Worm (Caenorhabditis elegans) whole organism, young adult: ENCODE results near the gene M153.3.
A peak's percentile ranks its signal among the peaks of the same experiment; 100 is the strongest.

Experiments
- B0019.2 ChIP-seq: fragments of 200-800 bp; sonication (Bioruptor generic); conservative IDR thresholded peaks from 2 replicates; pipeline ENCODE4 v1.3.6; 2022; ENCODE audit warnings: missing genetic modification reagents, missing genetic modification characterization, missing compliant biosample characterization
- C06A6.2 ChIP-seq: fragments of 200-800 bp; sonication (Bioruptor generic); conservative IDR thresholded peaks from 2 replicates; pipeline ENCODE4 v1.3.6; 2022; ENCODE audit warnings: missing genetic modification characterization, missing compliant biosample characterization
- F33H1.4 ChIP-seq: fragments of 200-800 bp; sonication (Bioruptor generic); IDR thresholded peaks from 2 replicates; pipeline ENCODE4 v1.3.6; 2022; ENCODE audit warnings: missing genetic modification reagents, missing genetic modification characterization, missing compliant biosample characterization
- F57C9.4 ChIP-seq: sonication (generic microtip); optimal IDR thresholded peaks from 2 replicates; lab custom pipeline; 2017; ENCODE audit warnings: mild to moderate bottlenecking, missing genetic modification characterization, missing compliant biosample characterization
- K12H6.12 ChIP-seq: fragments of 200-800 bp; sonication (Bioruptor generic); optimal IDR thresholded peaks from 2 replicates; lab custom pipeline; 2018; ENCODE audit warnings: mild to moderate bottlenecking, missing genetic modification characterization, missing compliant biosample characterization
- T07F8.4 ChIP-seq: sonication (generic microtip); optimal IDR thresholded peaks from 2 replicates; lab custom pipeline; 2016; ENCODE audit warnings: mild to moderate bottlenecking, missing genetic modification characterization, moderate library complexity, missing compliant biosample characterization
- attf-6 ChIP-seq: fragments of 200-800 bp; sonication (Bioruptor generic); IDR thresholded peaks from 2 replicates; pipeline ENCODE4 v1.3.6; 2022; ENCODE audit warnings: missing genetic modification reagents, missing genetic modification characterization, missing compliant biosample characterization
- ceh-79 ChIP-seq: sonication (generic microtip); optimal IDR thresholded peaks from 2 replicates; lab custom pipeline; 2017; ENCODE audit warnings: mild to moderate bottlenecking, missing genetic modification characterization, missing compliant biosample characterization
- ceh-91 ChIP-seq: fragments of 200-800 bp; sonication (Bioruptor generic); IDR thresholded peaks from 2 replicates; pipeline ENCODE4 v1.3.6; 2022; ENCODE audit warnings: missing genetic modification reagents, missing genetic modification characterization, missing compliant biosample characterization
- egl-18 ChIP-seq: fragments of 200-800 bp; sonication (Bioruptor generic); IDR thresholded peaks from 2 replicates; pipeline ENCODE4 v1.3.6; 2022; ENCODE audit warnings: missing genetic modification reagents, missing genetic modification characterization, missing compliant biosample characterization
- egl-44 ChIP-seq: fragments of 200-800 bp; sonication (Bioruptor generic); IDR thresholded peaks from 2 replicates; pipeline ENCODE4 v1.3.6; 2022; ENCODE audit warnings: missing genetic modification reagents, missing genetic modification characterization, missing compliant biosample characterization
- ekl-4 ChIP-seq: fragments of 200-800 bp; sonication (Bioruptor generic); IDR thresholded peaks from 2 replicates; pipeline ENCODE4 v1.3.6; 2022; ENCODE audit warnings: missing genetic modification reagents, missing genetic modification characterization, missing compliant biosample characterization
- hmg-1.2 ChIP-seq: fragments of 200-800 bp; sonication (Bioruptor generic); IDR thresholded peaks from 2 replicates; pipeline ENCODE4 v1.3.6; 2022; ENCODE audit warnings: missing genetic modification reagents, missing genetic modification characterization, missing compliant biosample characterization
- lag-1 ChIP-seq: fragments of 200-800 bp; sonication (Bioruptor generic); IDR thresholded peaks from 2 replicates; pipeline ENCODE4 v1.3.6; 2022; ENCODE audit warnings: missing genetic modification reagents, missing genetic modification characterization, missing compliant biosample characterization
- let-607 ChIP-seq, 2 experiments: fragments of 200-800 bp in 1 of 2; sonication (Bioruptor generic) in 1 of 2; sonication (generic microtip) in 1 of 2; optimal IDR thresholded peaks; 2 replicates each; lab custom pipeline; 2016 to 2018; ENCODE audit warnings: mild to moderate bottlenecking in 2 of 2, missing compliant biosample characterization in 2 of 2, missing genetic modification characterization in 2 of 2, moderate library complexity in 2 of 2, missing genotype in 1 of 2
- lin-35 ChIP-seq, 3 experiments: fragments of 150-350 bp in 2 of 3; sonication (generic microtip) in 1 of 3; optimal IDR thresholded peaks; 2 replicates each; lab custom pipeline; 2014 to 2018; ENCODE audit warnings: missing biosample characterization in 3 of 3, missing genetic modification characterization in 3 of 3, missing genetic modification reagents in 3 of 3
- lin-40 ChIP-seq: sonication (generic microtip); optimal IDR thresholded peaks from 2 replicates; lab custom pipeline; 2016; ENCODE audit warnings: missing genetic modification characterization, mild to moderate bottlenecking, missing compliant biosample characterization, missing genotype, missing genetic modification reagents
- lin-54 ChIP-seq: fragments of 200-800 bp; sonication (Bioruptor generic); optimal IDR thresholded peaks from 2 replicates; lab custom pipeline; 2018; ENCODE audit warnings: mild to moderate bottlenecking, missing genetic modification characterization, missing compliant biosample characterization
- lsy-27 ChIP-seq: sonication (generic microtip); optimal IDR thresholded peaks from 2 replicates; lab custom pipeline; 2017; ENCODE audit warnings: missing genetic modification characterization, mild to moderate bottlenecking, missing compliant biosample characterization, antibody characterized with exemption, missing genotype, borderline replicate concordance; ENCODE audit not compliant: insufficient read depth
- madf-8 ChIP-seq: fragments of 200-800 bp; sonication (Bioruptor generic); conservative IDR thresholded peaks from 2 replicates; pipeline ENCODE4 v1.3.6; 2022; ENCODE audit warnings: missing genetic modification reagents, missing genetic modification characterization, missing compliant biosample characterization
- mes-4 ChIP-seq: sonication (generic microtip); optimal IDR thresholded peaks from 2 replicates; lab custom pipeline; 2016; ENCODE audit warnings: missing genotype, missing genetic modification characterization, missing compliant biosample characterization
- nfya-1 ChIP-seq: sonication (generic microtip); optimal IDR thresholded peaks from 2 replicates; lab custom pipeline; 2017; ENCODE audit warnings: antibody characterized with exemption, missing compliant biosample characterization, missing genetic modification characterization, borderline replicate concordance; ENCODE audit not compliant: insufficient read depth
- nfya-2 ChIP-seq: fragments of 200-800 bp; sonication (Bioruptor generic); IDR thresholded peaks from 2 replicates; pipeline ENCODE4 v1.3.6; 2022; ENCODE audit warnings: missing genetic modification reagents, missing genetic modification characterization, missing compliant biosample characterization
- nhr-27 ChIP-seq: fragments of 200-800 bp; sonication (Bioruptor generic); optimal IDR thresholded peaks from 2 replicates; lab custom pipeline; 2018; ENCODE audit warnings: mild to moderate bottlenecking, missing genetic modification characterization, moderate library complexity, missing compliant biosample characterization
- nhr-80 ChIP-seq: sonication (generic microtip); optimal IDR thresholded peaks from 2 replicates; lab custom pipeline; 2016; ENCODE audit warnings: missing genetic modification characterization, missing compliant biosample characterization
- pbrm-1 ChIP-seq: fragments of 200-800 bp; sonication (Bioruptor generic); IDR thresholded peaks from 2 replicates; pipeline ENCODE4 v1.3.6; 2022; ENCODE audit warnings: missing genetic modification reagents, missing genetic modification characterization, missing compliant biosample characterization
- snpc-1.1 ChIP-seq: sonication (generic microtip); optimal IDR thresholded peaks from 2 replicates; lab custom pipeline; 2017; ENCODE audit warnings: missing genetic modification characterization, mild to moderate bottlenecking, missing compliant biosample characterization, antibody characterized with exemption, moderate library complexity, missing genotype, missing genetic modification reagents; ENCODE audit not compliant: insufficient read depth
- tbx-9 ChIP-seq: sonication (generic microtip); optimal IDR thresholded peaks from 2 replicates; lab custom pipeline; 2016; ENCODE audit warnings: borderline replicate concordance, missing genetic modification characterization, inconsistent platforms, missing compliant biosample characterization
- unc-130 ChIP-seq: sonication (generic microtip); optimal IDR thresholded peaks from 2 replicates; lab custom pipeline; 2016; ENCODE audit warnings: missing genetic modification reagents, missing genetic modification characterization, missing compliant biosample characterization
- unc-62 ChIP-seq: fragments of 150-350 bp; optimal IDR thresholded peaks from 2 replicates; lab custom pipeline; 2014; ENCODE audit warnings: missing biosample characterization, missing genetic modification reagents, missing genetic modification characterization
- zfh-2 ChIP-seq: fragments of 200-800 bp; sonication (Bioruptor generic); conservative IDR thresholded peaks from 2 replicates; pipeline ENCODE4 v1.3.6; 2022; ENCODE audit warnings: missing genetic modification reagents, missing genetic modification characterization, missing compliant biosample characterization
- ztf-26 ChIP-seq: sonication (generic microtip); optimal IDR thresholded peaks from 2 replicates; lab custom pipeline; 2017; ENCODE audit warnings: missing genetic modification characterization, missing compliant biosample characterization

Gene M153.3

ce11 chrX:12178351-12179089 lies 35.9 kb downstream of the M153.3 start:
- TF ChIP-seq lag-1 (GFP tag; lab: Robert Waterston, UW) (no peak), nhr-80 (tag; lab: Kevin White, UChicago) (peak; percentile 28)

- no peak for TF ChIP-seq nfya-2 (GFP tag; lab: Robert Waterston, UW)
- TF ChIP-seq egl-18 (GFP tag; lab: Robert Waterston, UW): no peak
- no peak for TF ChIP-seq lsy-27 (tag; lab: Kevin White, UChicago)
- TF ChIP-seq hmg-1.2: no peak
- TF ChIP-seq snpc-1.1 (tag; lab: Kevin White, UChicago): no peak
- TF ChIP-seq madf-8 (GFP tag; lab: Robert Waterston, UW): no peak
- TF ChIP-seq K12H6.12 (tag; lab: Kevin White, UChicago): no peak
- no peak for TF ChIP-seq ekl-4
- TF ChIP-seq egl-44 (GFP tag; lab: Robert Waterston, UW): no peak
- TF ChIP-seq lin-54 (GFP tag; lab: Kevin White, UChicago): no peak
- no peak for TF ChIP-seq nfya-1 (tag; lab: Kevin White, UChicago)
- TF ChIP-seq unc-130: no peak
- no peak for TF ChIP-seq mes-4 (tag; lab: Kevin White, UChicago)
- no peak for TF ChIP-seq C06A6.2 (GFP tag; lab: Robert Waterston, UW)
- TF ChIP-seq nhr-27 (tag; lab: Kevin White, UChicago): no peak
Observed at ce11 chrX:12179090-12179488, 36.4 kb downstream of the M153.3 start.

ce11 chrX:12179817-12180384 lies 37.2 kb downstream of the M153.3 start:
- TF ChIP-seq lag-1 (GFP tag; lab: Robert Waterston, UW) (no peak), F57C9.4 (no peak), zfh-2 (GFP tag; lab: Robert Waterston, UW) (no peak), B0019.2 (GFP tag; lab: Robert Waterston, UW) (no peak), pbrm-1 (GFP tag; lab: Robert Waterston, UW) (no peak), let-607 (tag; optimal IDR thresholded peaks at IDR 0.05; lab: Kevin White, UChicago) (no peak), T07F8.4 (tag; lab: Kevin White, UChicago) (no peak), unc-62 (GFP tag; lab: Kevin White, UChicago) (no peak), attf-6 (GFP tag; lab: Robert Waterston, UW) (no peak)

ce11 chrX:12180681-12181080 lies 38.0 kb downstream of the M153.3 start:
- TF ChIP-seq lin-35 (GFP tag; optimal IDR thresholded peaks at IDR 0.05; lab: Kevin White, UChicago) (no peak), lag-1 (GFP tag; lab: Robert Waterston, UW) (no peak), mes-4 (tag; lab: Kevin White, UChicago) (no peak), ztf-26 (tag; lab: Kevin White, UChicago) (peak; percentile 31), lin-40 (tag; lab: Kevin White, UChicago) (peak; percentile 62), ceh-91 (no peak), tbx-9 (tag; lab: Kevin White, UChicago) (no peak), F33H1.4 (no peak), ceh-79 (tag; lab: Kevin White, UChicago) (no peak)
